Worm (Caenorhabditis elegans) whole organism, midembryonic: Measurements from ENCODE around the gene lsm-5.

Experiments
- T22C8.4 ChIP-seq: fragments of 200-800 bp; sonication (Bioruptor generic); IDR thresholded peaks from 2 replicates; pipeline ENCODE4 v1.3.6; 2022; ENCODE audit warnings: missing genetic modification characterization, missing compliant biosample characterization
- cog-1 ChIP-seq: sonication (generic microtip); optimal IDR thresholded peaks from 2 replicates; lab custom pipeline; 2016; ENCODE audit warnings: missing genetic modification characterization, missing compliant biosample characterization
- flt-1 ChIP-seq: fragments of 200-800 bp; sonication (Bioruptor generic); IDR thresholded peaks from 2 replicates; pipeline ENCODE4 v1.3.6; 2022; ENCODE audit warnings: missing genetic modification characterization, missing compliant biosample characterization
- klf-2 ChIP-seq: fragments of 200-800 bp; sonication (Bioruptor generic); conservative IDR thresholded peaks from 2 replicates; pipeline ENCODE4 v1.3.6; 2022; ENCODE audit warnings: missing genetic modification reagents, missing genetic modification characterization, missing compliant biosample characterization
- ztf-29 ChIP-seq: fragments of 200-800 bp; sonication (Bioruptor generic); IDR thresholded peaks from 2 replicates; pipeline ENCODE4 v1.3.6; 2022; ENCODE audit warnings: missing genetic modification reagents, missing genetic modification characterization, missing compliant biosample characterization

DNA sequence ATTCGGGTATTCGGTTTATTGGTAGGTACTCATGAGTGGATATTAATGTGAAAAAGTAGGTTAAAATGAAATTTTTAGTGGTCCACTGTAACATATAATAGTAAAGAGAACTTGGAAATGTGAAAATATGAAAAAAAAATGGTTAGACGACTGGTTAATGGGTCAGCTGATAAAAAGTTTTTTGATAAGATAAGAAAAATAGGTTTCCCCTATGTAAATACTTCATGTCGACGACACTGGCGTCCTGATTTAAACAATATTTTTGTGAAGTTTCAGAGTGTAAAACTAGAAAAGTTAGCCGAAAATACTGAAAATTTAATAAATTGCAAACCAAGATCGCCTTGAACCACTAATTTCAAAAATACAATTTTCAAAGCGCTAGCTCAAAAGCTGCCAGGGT is 37.1 kb upstream of the lsm-5 start, which contains the start of gene F21A3.11:
- TF ChIP-seq T22C8.4 = no peak
- no peak for TF ChIP-seq flt-1 (GFP tag; lab: Robert Waterston, UW)
- no peak for TF ChIP-seq cog-1 (tag; lab: Kevin White, UChicago)
- no peak for TF ChIP-seq ztf-29 (GFP tag; lab: Robert Waterston, UW)
- no peak for TF ChIP-seq klf-2 (GFP tag; lab: Robert Waterston, UW)
